Worm (Caenorhabditis elegans): ENCODE results near the gene ddx-23.

ddx-23 gene

ce11 chrIII:5855637-5856179, 2.6 kb upstream of the ddx-23 start, which contains the start of the genes cct-6 and alh-9 (continued):
- TF ChIP-seq F23B12.7 (tag; optimal IDR thresholded peaks at IDR 0.05; ENCODE audit: insufficient read depth) (peak; percentile 61), nfya-1 (tag; optimal IDR thresholded peaks at IDR 0.05; ENCODE audit: borderline replicate concordance, insufficient read depth) (no peak), ceh-79 (tag; optimal IDR thresholded peaks at IDR 0.05) (no peak), T26A5.8 (tag; optimal IDR thresholded peaks at IDR 0.05) (no peak), zfh-2 (GFP tag; conservative IDR thresholded peaks at IDR 0.05) (no peak), F33H1.4 (GFP tag; IDR thresholded peaks at IDR 0.05) (peak; percentile 93), cebp-1 (GFP tag; IDR thresholded peaks at IDR 0.05) (peak; percentile 68; the same call in 1 of the 2 replicates), cebp-1 (tag; optimal IDR thresholded peaks at IDR 0.05) (peak; percentile 94), ztf-28 (GFP tag; IDR thresholded peaks at IDR 0.05) (no peak)

DNA sequence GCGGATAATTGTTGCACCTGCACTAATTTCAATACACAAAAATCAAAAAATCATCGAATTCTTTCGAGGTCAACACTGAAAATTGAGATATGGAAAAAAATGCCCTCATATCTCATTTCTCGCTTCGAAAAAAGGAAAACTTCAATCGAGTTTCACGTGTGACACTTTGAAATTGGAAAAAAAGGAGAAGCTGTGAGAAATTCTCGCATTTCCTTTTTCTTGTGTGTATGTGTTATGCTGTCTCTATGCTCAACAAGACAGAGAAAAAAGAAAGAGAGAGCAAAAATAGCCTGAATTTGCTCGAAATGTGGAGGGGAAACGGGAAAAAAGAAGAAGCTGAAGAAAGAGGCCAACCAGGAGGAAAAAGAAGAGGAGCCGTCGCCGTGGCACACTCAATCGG, 6.7 kb downstream of the ddx-23 start:
- TF ChIP-seq B0035.1 (tag; optimal IDR thresholded peaks at IDR 0.05) (no peak), bed-1 (GFP tag; IDR thresholded peaks at IDR 0.05) (no peak), K11D2.4 (GFP tag; IDR thresholded peaks at IDR 0.05) (no peak), ceh-100 (GFP tag; IDR thresholded peaks at IDR 0.05) (no peak), him-1 (tag; optimal IDR thresholded peaks at IDR 0.05) (no peak), somi-1 (GFP tag; optimal IDR thresholded peaks at IDR 0.05) (no peak), B0261.1 (tag; optimal IDR thresholded peaks at IDR 0.05) (no peak), nhr-27 (tag; optimal IDR thresholded peaks at IDR 0.05) (no peak), pha-4 (tag; optimal IDR thresholded peaks at IDR 0.05) (no peak), let-526 (GFP tag; IDR thresholded peaks at IDR 0.05) (no peak), zfh-2 (GFP tag; conservative IDR thresholded peaks at IDR 0.05) (no peak), B0336.3 (GFP tag; IDR thresholded peaks at IDR 0.05) (no peak), F10E7.11 (tag; optimal IDR thresholded peaks at IDR 0.05) (no peak), Y95B8A.8 (GFP tag; IDR thresholded peaks at IDR 0.05) (no peak), bed-2 (GFP tag; IDR thresholded peaks at IDR 0.05) (no peak), pbrm-1 (GFP tag; IDR thresholded peaks at IDR 0.05) (no peak), ztf-3 (GFP tag; optimal IDR thresholded peaks at IDR 0.05) (no peak)

- TF ChIP-seq lin-54 (GFP tag; optimal IDR thresholded peaks at IDR 0.05) = no peak
- no peak for TF ChIP-seq snpc-1.1 (tag; optimal IDR thresholded peaks at IDR 0.05; ENCODE audit: insufficient read depth)
- TF ChIP-seq tbp1 (GFP tag; optimal IDR thresholded peaks at IDR 0.05) = no peak
- TF ChIP-seq ceh-27 (GFP tag; optimal IDR thresholded peaks at IDR 0.05) = peak; percentile 27
- no peak for TF ChIP-seq bed-2 (GFP tag; IDR thresholded peaks at IDR 0.05)
- no peak for TF ChIP-seq mel-28 (tag; optimal IDR thresholded peaks at IDR 0.05; ENCODE audit: borderline replicate concordance)
- no peak for TF ChIP-seq Y56A3A.18 (GFP tag; IDR thresholded peaks at IDR 0.05)
- no peak for TF ChIP-seq attf-6 (GFP tag; IDR thresholded peaks at IDR 0.05)
- TF ChIP-seq egl-44 (GFP tag; IDR thresholded peaks at IDR 0.05) = no peak
- TF ChIP-seq F37B4.10 (GFP tag; IDR thresholded peaks at IDR 0.05) = no peak
- TF ChIP-seq B0261.1 (tag; optimal IDR thresholded peaks at IDR 0.05) = no peak
- TF ChIP-seq K12H6.12 (tag; optimal IDR thresholded peaks at IDR 0.05) = peak; percentile 67
- TF ChIP-seq ztf-3 (GFP tag; optimal IDR thresholded peaks at IDR 0.05) = no peak
- no peak for TF ChIP-seq hmg-20 (GFP tag; IDR thresholded peaks at IDR 0.05)
- TF ChIP-seq ztf-28 (GFP tag; IDR thresholded peaks at IDR 0.05) = no peak
- TF ChIP-seq dox-1 (GFP tag; IDR thresholded peaks at IDR 0.05) = no peak
- TF ChIP-seq attf-3 (GFP tag; conservative IDR thresholded peaks at IDR 0.05) = no peak
- TF ChIP-seq lin-35 (GFP tag; optimal IDR thresholded peaks at IDR 0.05) = peak in 1 of 3 experiments; percentile 63
- TF ChIP-seq Y67H2A.10 (GFP tag; conservative IDR thresholded peaks at IDR 0.05) = no peak
- no peak for TF ChIP-seq lsl-1 (GFP tag; optimal IDR thresholded peaks at IDR 0.05)
- peak; percentile 19 for TF ChIP-seq somi-1 (GFP tag; optimal IDR thresholded peaks at IDR 0.05)
- no peak for TF ChIP-seq sea-2 (GFP tag; IDR thresholded peaks at IDR 0.05)
- TF ChIP-seq ceh-91 (GFP tag; IDR thresholded peaks at IDR 0.05) = no peak
- TF ChIP-seq cebp-1 (GFP tag; IDR thresholded peaks at IDR 0.05) = no peak
- TF ChIP-seq cebp-1 (tag; optimal IDR thresholded peaks at IDR 0.05) = peak; percentile 59
- no peak for TF ChIP-seq him-1 (tag; optimal IDR thresholded peaks at IDR 0.05)
- TF ChIP-seq lir-1 (GFP tag; conservative IDR thresholded peaks at IDR 0.05) = no peak
- TF ChIP-seq Y53G8AR.9 (GFP tag; conservative IDR thresholded peaks at IDR 0.05) = no peak
Observed at ce11 chrIII:5845483-5845882, 7.6 kb downstream of the ddx-23 start.

Measured in whole organism, young adult.